Worm (Caenorhabditis elegans) whole organism, L4 larva: ENCODE measurements around the gene lin-15B.
A peak's percentile ranks its signal among the peaks of the same experiment; 100 is the strongest.

Source experiments
- D1046.2 ChIP-seq: fragments of 200-800 bp; sonication (Bioruptor generic); IDR thresholded peaks from 2 replicates; pipeline ENCODE4 v1.3.6; 2022; ENCODE audit warnings: missing genetic modification characterization, missing compliant biosample characterization
- T26A8.4 ChIP-seq: fragments of 200-800 bp; sonication (Bioruptor generic); IDR thresholded peaks from 2 replicates; pipeline ENCODE4 v1.3.6; 2022; ENCODE audit warnings: missing genetic modification characterization, missing compliant biosample characterization
- Y75B8A.6 ChIP-seq: fragments of 200-800 bp; sonication (Bioruptor generic); IDR thresholded peaks from 2 replicates; pipeline ENCODE4 v1.3.6; 2022; ENCODE audit warnings: missing genetic modification reagents, missing genetic modification characterization, missing compliant biosample characterization
- aha-1 ChIP-seq: fragments of 150-350 bp; peaks from one replicate; lab custom pipeline; 2014; ENCODE audit warnings: missing biosample characterization, missing genetic modification characterization
- aly-2 ChIP-seq: sonication (generic microtip); optimal IDR thresholded peaks from 2 replicates; lab custom pipeline; 2018; ENCODE audit warnings: missing biosample characterization, missing genetic modification characterization
- ama-1 ChIP-seq: fragments of 150-350 bp; optimal IDR thresholded peaks from 2 replicates; lab custom pipeline; 2014; ENCODE audit warnings: inconsistent platforms, mixed read lengths
- ceh-20 ChIP-seq: fragments of 200-800 bp; sonication (Bioruptor generic); IDR thresholded peaks from 2 replicates; pipeline ENCODE4 v1.3.6; 2022; ENCODE audit warnings: missing genetic modification reagents, missing genetic modification characterization, missing compliant biosample characterization
- ceh-32 ChIP-seq: sonication (generic microtip); optimal IDR thresholded peaks from 2 replicates; lab custom pipeline; 2016; ENCODE audit warnings: mild to moderate bottlenecking, missing genetic modification characterization, missing compliant biosample characterization; ENCODE audit not compliant: poor library complexity
- ceh-44 ChIP-seq: fragments of 200-800 bp; sonication (Bioruptor generic); IDR thresholded peaks from 2 replicates; pipeline ENCODE4 v1.3.6; 2022; ENCODE audit warnings: missing genetic modification reagents, missing genetic modification characterization, missing compliant biosample characterization
- daf-16 ChIP-seq, 3 experiments: sonication (generic microtip); optimal IDR thresholded peaks; 2 replicates each; lab custom pipeline; 2016 to 2017; ENCODE audit warnings: missing genetic modification characterization in 3 of 3, missing genetic modification reagents in 3 of 3, mild to moderate bottlenecking in 2 of 3, missing compliant biosample characterization in 2 of 3, missing biosample characterization in 1 of 3, moderate library complexity in 1 of 3
- daf-19 ChIP-seq: fragments of 200-800 bp; sonication (Bioruptor generic); conservative IDR thresholded peaks from 2 replicates; pipeline ENCODE4 v1.3.6; 2022; ENCODE audit warnings: missing genetic modification characterization, missing compliant biosample characterization
- dmd-6 ChIP-seq: fragments of 200-800 bp; sonication (Bioruptor generic); IDR thresholded peaks from 2 replicates; pipeline ENCODE4 v1.3.6; 2022; ENCODE audit warnings: missing genetic modification reagents, missing genetic modification characterization, missing compliant biosample characterization
- dmd-8 ChIP-seq: fragments of 200-800 bp; sonication (Bioruptor generic); IDR thresholded peaks from 2 replicates; pipeline ENCODE4 v1.3.6; 2022; ENCODE audit warnings: missing genetic modification characterization, missing compliant biosample characterization
- dpl-1 ChIP-seq: fragments of 150-350 bp; optimal IDR thresholded peaks from 2 replicates; lab custom pipeline; 2014; ENCODE audit warnings: missing biosample characterization, missing genetic modification reagents, missing genetic modification characterization
- duxl-1 ChIP-seq: sonication (generic microtip); optimal IDR thresholded peaks from 2 replicates; lab custom pipeline; 2016; ENCODE audit warnings: mild to moderate bottlenecking, missing genetic modification characterization, moderate library complexity, missing compliant biosample characterization; ENCODE audit not compliant: poor library complexity
- dve-1 ChIP-seq: sonication (generic microtip); optimal IDR thresholded peaks from 2 replicates; lab custom pipeline; 2017; ENCODE audit warnings: antibody characterized with exemption, mild to moderate bottlenecking, missing genetic modification characterization, missing compliant biosample characterization; ENCODE audit not compliant: insufficient read depth
- fkh-10 ChIP-seq: fragments of 150-350 bp; optimal IDR thresholded peaks from 2 replicates; lab custom pipeline; 2014; ENCODE audit warnings: missing biosample characterization, missing genetic modification reagents, missing genetic modification characterization
- hlh-11 ChIP-seq: fragments of 200-800 bp; sonication (Bioruptor generic); optimal IDR thresholded peaks from 2 replicates; lab custom pipeline; 2018; ENCODE audit warnings: mild to moderate bottlenecking, missing genetic modification characterization, missing compliant biosample characterization
- hlh-30 ChIP-seq: sonication (generic microtip); optimal IDR thresholded peaks from 2 replicates; lab custom pipeline; 2017; ENCODE audit warnings: antibody characterized with exemption, mild to moderate bottlenecking, missing genetic modification characterization, missing compliant biosample characterization; ENCODE audit not compliant: insufficient read depth
- jun-1 ChIP-seq: fragments of 150-350 bp; optimal IDR thresholded peaks from 2 replicates; lab custom pipeline; 2014; ENCODE audit warnings: missing biosample characterization, missing genetic modification reagents, missing genetic modification characterization
- lin-39 ChIP-seq: fragments of 150-350 bp; optimal IDR thresholded peaks from 2 replicates; lab custom pipeline; 2014; ENCODE audit warnings: missing biosample characterization, missing genetic modification reagents, missing genetic modification characterization
- lir-3 ChIP-seq: sonication (generic microtip); optimal IDR thresholded peaks from 2 replicates; lab custom pipeline; 2016; ENCODE audit warnings: mild to moderate bottlenecking, missing genetic modification characterization, missing compliant biosample characterization
- mdt-29 ChIP-seq: fragments of 200-800 bp; sonication (Bioruptor generic); IDR thresholded peaks from 2 replicates; pipeline ENCODE4 v1.3.6; 2022; ENCODE audit warnings: missing genetic modification reagents, missing genetic modification characterization, missing compliant biosample characterization
- mes-2 ChIP-seq: sonication (generic microtip); optimal IDR thresholded peaks from 2 replicates; lab custom pipeline; 2016; ENCODE audit warnings: missing genotype, mild to moderate bottlenecking, missing genetic modification characterization, missing compliant biosample characterization; ENCODE audit not compliant: poor library complexity, severe bottlenecking
- nhr-25 ChIP-seq: sonication (generic microtip); optimal IDR thresholded peaks from 2 replicates; lab custom pipeline; 2017; ENCODE audit warnings: missing genetic modification characterization, mild to moderate bottlenecking, missing compliant biosample characterization, antibody characterized with exemption, moderate library complexity, borderline replicate concordance; ENCODE audit not compliant: insufficient read depth
- nhr-42 ChIP-seq: fragments of 200-800 bp; sonication (Bioruptor generic); IDR thresholded peaks from 2 replicates; pipeline ENCODE4 v1.3.6; 2022; ENCODE audit warnings: missing genetic modification characterization, missing compliant biosample characterization
- nhr-6 ChIP-seq: fragments of 150-350 bp; optimal IDR thresholded peaks from 2 replicates; lab custom pipeline; 2014; ENCODE audit warnings: missing biosample characterization, missing genetic modification characterization
- nhr-77 ChIP-seq: fragments of 150-350 bp; optimal IDR thresholded peaks from 2 replicates; lab custom pipeline; 2014; ENCODE audit warnings: missing biosample characterization, missing genetic modification characterization
- php-3 ChIP-seq: fragments of 200-800 bp; sonication (Bioruptor generic); IDR thresholded peaks from 2 replicates; pipeline ENCODE4 v1.3.6; 2022; ENCODE audit warnings: missing genetic modification reagents, missing genetic modification characterization, missing compliant biosample characterization
- saeg-2 ChIP-seq: fragments of 200-800 bp; sonication (Bioruptor generic); IDR thresholded peaks from 2 replicates; pipeline ENCODE4 v1.3.6; 2022; ENCODE audit warnings: missing genetic modification reagents, missing genetic modification characterization, missing compliant biosample characterization
- set-16 ChIP-seq: fragments of 200-800 bp; sonication (Bioruptor generic); IDR thresholded peaks from 2 replicates; pipeline ENCODE4 v1.3.6; 2022; ENCODE audit warnings: missing genetic modification reagents, missing genetic modification characterization, missing compliant biosample characterization
- skn-1 ChIP-seq: fragments of 150-350 bp; optimal IDR thresholded peaks from 2 replicates; lab custom pipeline; 2014; ENCODE audit warnings: missing biosample characterization, missing genetic modification characterization
- unc-130 ChIP-seq: sonication (generic microtip); optimal IDR thresholded peaks from 2 replicates; lab custom pipeline; 2016; ENCODE audit warnings: missing genetic modification reagents, missing genetic modification characterization, missing compliant biosample characterization
- zip-11 ChIP-seq: fragments of 200-800 bp; sonication (Bioruptor generic); IDR thresholded peaks from 2 replicates; pipeline ENCODE4 v1.3.6; 2022; ENCODE audit warnings: missing genetic modification characterization, missing compliant biosample characterization
- ztf-7 ChIP-seq: fragments of 150-350 bp; optimal IDR thresholded peaks from 2 replicates; lab custom pipeline; 2014; ENCODE audit warnings: missing biosample characterization, missing genetic modification characterization

Gene lin-15B

ce11 chrX:15757169-15757568 lies 31.2 kb downstream of the lin-15B start, which contains the start of gene wrt-4:
Gene wrt-4 (minus strand): TSS chrX:15757269.
- no peak for TF ChIP-seq lir-3 (tag; lab: Kevin White, UChicago)
- TF ChIP-seq ceh-32 (tag; lab: Kevin White, UChicago) = no peak
- TF ChIP-seq nhr-6 (tag; lab: Kevin White, UChicago) = no peak
- TF ChIP-seq ztf-7 = no peak
- TF ChIP-seq jun-1 = no peak
- no peak for TF ChIP-seq unc-130 (GFP tag; lab: Kevin White, UChicago)
- no peak for TF ChIP-seq php-3 (GFP tag; lab: Robert Waterston, UW)
- no peak for TF ChIP-seq mdt-29
- no peak for TF ChIP-seq dve-1
- TF ChIP-seq, all 104 proteins: peak for 0

- no peak for TF ChIP-seq dmd-6
- no peak for TF ChIP-seq aha-1
- TF ChIP-seq dpl-1 = no peak
- no peak for TF ChIP-seq hlh-30
- no peak for TF ChIP-seq dve-1
- no peak for TF ChIP-seq ceh-44 (GFP tag; lab: Robert Waterston, UW)
- no peak for TF ChIP-seq nhr-77 (tag; lab: Kevin White, UChicago)
These were observed 33.3 kb downstream of the lin-15B start for ce11 chrX:15759222-15759621.

ce11 chrX:15766147-15766546 lies 40.2 kb downstream of the lin-15B start, which contains the start of gene bus-17:
Gene bus-17 (minus strand): TSS chrX:15766354.
- TF ChIP-seq aly-2 = no peak
- no peak for TF ChIP-seq nhr-25 (tag; lab: Kevin White, UChicago)
- TF ChIP-seq daf-16 (GFP tag; optimal IDR thresholded peaks at IDR 0.05; lab: Kevin White, UChicago) = no peak
- TF ChIP-seq daf-16 (tag; optimal IDR thresholded peaks at IDR 0.05; lab: Kevin White, UChicago) = no peak
- no peak for TF ChIP-seq dmd-8 (GFP tag; lab: Robert Waterston, UW)
- no peak for TF ChIP-seq nhr-42
- no peak for TF ChIP-seq mes-2 (tag; lab: Kevin White, UChicago)
- TF ChIP-seq D1046.2 (GFP tag; lab: Robert Waterston, UW) = no peak
- no peak for TF ChIP-seq jun-1
- TF ChIP-seq php-3 (GFP tag; lab: Robert Waterston, UW) = no peak

- no peak for TF ChIP-seq T26A8.4 (GFP tag; lab: Robert Waterston, UW)
- no peak for TF ChIP-seq fkh-10 (GFP tag; lab: Kevin White, UChicago)
- TF ChIP-seq saeg-2 (GFP tag; lab: Robert Waterston, UW) = no peak
- TF ChIP-seq aha-1 = peak; percentile 31
- TF ChIP-seq ceh-20 (GFP tag; lab: Robert Waterston, UW) = no peak
- no peak for TF ChIP-seq zip-11 (GFP tag; lab: Robert Waterston, UW)
- TF ChIP-seq ama-1 = no peak
- TF ChIP-seq lin-39 = no peak
- no peak for TF ChIP-seq hlh-11 (tag; lab: Kevin White, UChicago)
- peak; percentile 89 for TF ChIP-seq set-16 (GFP tag; lab: Robert Waterston, UW)
- no peak for TF ChIP-seq nhr-42
- TF ChIP-seq Y75B8A.6 (GFP tag; lab: Robert Waterston, UW) = no peak
- no peak for TF ChIP-seq daf-19 (GFP tag; lab: Robert Waterston, UW)
- TF ChIP-seq php-3 (GFP tag; lab: Robert Waterston, UW) = no peak
- no peak for TF ChIP-seq skn-1 (tag; lab: Kevin White, UChicago)
These were observed 40.9 kb downstream of the lin-15B start for ce11 chrX:15766861-15767260.

- no peak for TF ChIP-seq duxl-1 (tag; lab: Kevin White, UChicago)
- peak; percentile 26 for TF ChIP-seq aha-1
- TF ChIP-seq, all 104 proteins: peak for 1
These were observed 42.6 kb downstream of the lin-15B start for ce11 chrX:15768532-15768931.
